Fruit fly (Drosophila melanogaster) whole organism, pupa: Measurements from ENCODE around the gene Gr93d.
A peak's percentile ranks its signal among the peaks of the same experiment; 100 is the strongest.

Experiments used
- CG10348 ChIP-seq: fragments of 200-800 bp; sonication (Bioruptor generic); IDR thresholded peaks from 2 replicates; pipeline ENCODE4 v1.3.6; 2022; ENCODE audit warnings: missing biosample characterization, missing genetic modification characterization
- CG12605 ChIP-seq: fragments of 200-800 bp; sonication (Bioruptor generic); IDR thresholded peaks from 2 replicates; pipeline ENCODE4 v1.3.6; 2022; ENCODE audit warnings: missing biosample characterization, missing genetic modification characterization
- CG13204 ChIP-seq: fragments of 200-800 bp; sonication (Bioruptor generic); optimal IDR thresholded peaks from 2 replicates; lab custom pipeline; 2018; ENCODE audit warnings: missing biosample characterization, mild to moderate bottlenecking, missing genetic modification characterization, moderate library complexity
- CG14655 ChIP-seq: fragments of 200-800 bp; sonication (Bioruptor generic); optimal IDR thresholded peaks from 3 replicates; lab custom pipeline; 2017; ENCODE audit warnings: mild to moderate bottlenecking, missing biosample characterization, missing genetic modification reagents, missing genetic modification characterization
- CG15710 ChIP-seq: fragments of 200-800 bp; sonication (Bioruptor generic); optimal IDR thresholded peaks from 2 replicates; lab custom pipeline; 2018; ENCODE audit warnings: missing biosample characterization, mild to moderate bottlenecking, missing genetic modification characterization, moderate library complexity
- CG17806 ChIP-seq: fragments of 200-800 bp; sonication (Bioruptor generic); optimal IDR thresholded peaks from 2 replicates; lab custom pipeline; 2018; ENCODE audit warnings: missing biosample characterization, mild to moderate bottlenecking, missing genetic modification characterization, moderate library complexity
- CG32121 ChIP-seq: fragments of 200-800 bp; sonication (Bioruptor generic); IDR thresholded peaks from 2 replicates; pipeline ENCODE4 v1.3.6; 2022; ENCODE audit warnings: missing biosample characterization, missing genetic modification characterization
- CG34367 ChIP-seq: fragments of 200-800 bp; sonication (Bioruptor generic); optimal IDR thresholded peaks from 2 replicates; lab custom pipeline; 2018; ENCODE audit warnings: missing biosample characterization, mild to moderate bottlenecking, missing genetic modification characterization
- CG4496 ChIP-seq: fragments of 200-800 bp; sonication (Bioruptor generic); IDR thresholded peaks from 3 replicates; pipeline ENCODE4 v1.3.6; 2022; ENCODE audit warnings: missing biosample characterization, missing genetic modification characterization
- CG8159 ChIP-seq: fragments of 200-800 bp; sonication (Bioruptor generic); optimal IDR thresholded peaks from 3 replicates; lab custom pipeline; 2018; ENCODE audit warnings: missing biosample characterization, mild to moderate bottlenecking, missing genetic modification characterization, moderate library complexity
- CG8301 ChIP-seq: fragments of 200-800 bp; sonication (Bioruptor generic); optimal IDR thresholded peaks from 2 replicates; lab custom pipeline; 2018; ENCODE audit warnings: missing biosample characterization, mild to moderate bottlenecking, missing genetic modification characterization
- CG9948 ChIP-seq: fragments of 200-800 bp; sonication (Bioruptor generic); optimal IDR thresholded peaks from 2 replicates; lab custom pipeline; 2018; ENCODE audit warnings: missing biosample characterization, mild to moderate bottlenecking, missing genetic modification characterization, moderate library complexity
- D1 ChIP-seq: fragments of 200-800 bp; sonication (Bioruptor generic); optimal IDR thresholded peaks from 2 replicates; lab custom pipeline; 2018; ENCODE audit warnings: missing biosample characterization, mild to moderate bottlenecking, missing genetic modification characterization, moderate library complexity
- EcR ChIP-seq: fragments of 200-800 bp; sonication (Bioruptor generic); optimal IDR thresholded peaks from 3 replicates; lab custom pipeline; 2019; ENCODE audit warnings: missing biosample characterization, missing genetic modification characterization, mild to moderate bottlenecking, moderate library complexity, missing genetic modification reagents
- Ets98B ChIP-seq: fragments of 200-800 bp; sonication (Bioruptor generic); IDR thresholded peaks from 2 replicates; pipeline ENCODE4 v1.3.6; 2022; ENCODE audit warnings: missing biosample characterization, missing genetic modification characterization
- Pif1A ChIP-seq: fragments of 200-800 bp; sonication (Bioruptor generic); optimal IDR thresholded peaks from 3 replicates; lab custom pipeline; 2016; ENCODE audit warnings: missing biosample characterization, missing genetic modification characterization
- Pif1B ChIP-seq: fragments of 200-800 bp; sonication (Bioruptor generic); optimal IDR thresholded peaks from 3 replicates; lab custom pipeline; 2016; ENCODE audit warnings: missing biosample characterization, missing genetic modification characterization
- Snoo ChIP-seq: fragments of 200-800 bp; sonication (Bioruptor generic); optimal IDR thresholded peaks from 3 replicates; lab custom pipeline; 2017; ENCODE audit warnings: missing biosample characterization, mild to moderate bottlenecking, missing genetic modification characterization, inconsistent platforms
- fd96Ca ChIP-seq: fragments of 200-800 bp; sonication (Bioruptor generic); IDR thresholded peaks from 3 replicates; pipeline ENCODE4 v1.3.6; 2022; ENCODE audit warnings: missing biosample characterization, missing genetic modification characterization
- gl ChIP-seq: fragments of 200-800 bp; sonication (Bioruptor generic); optimal IDR thresholded peaks from 2 replicates; lab custom pipeline; 2018; ENCODE audit warnings: missing biosample characterization, mild to moderate bottlenecking, missing genetic modification characterization
- rn ChIP-seq: fragments of 200-800 bp; sonication (Bioruptor generic); IDR thresholded peaks from 2 replicates; pipeline ENCODE4 v1.3.6; 2022; ENCODE audit warnings: missing biosample characterization, missing genetic modification characterization

Gene Gr93d

DNA sequence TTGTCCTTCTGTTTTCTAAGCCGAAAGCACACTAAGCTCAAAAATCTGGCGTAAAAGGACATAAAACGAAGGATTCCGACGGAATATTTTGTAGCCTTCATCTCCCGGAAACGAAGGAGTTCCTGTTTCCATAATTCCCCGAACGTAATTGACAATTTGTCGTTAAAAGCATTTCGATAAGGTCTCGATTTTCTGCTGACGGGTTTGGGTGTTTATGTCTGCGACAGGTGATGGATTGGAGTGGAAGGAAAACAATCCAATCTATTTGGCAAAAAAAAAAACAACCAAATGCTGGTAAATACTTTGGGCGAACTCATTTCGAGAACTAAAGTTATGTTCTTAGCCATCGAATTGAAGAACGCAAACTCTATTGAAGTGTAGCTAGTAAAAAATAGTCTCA is at the start of gene Gr93d:
TSS of gene Gr93d (minus strand) at position 101 of the 400 bp plus-strand sequence.
- TF ChIP-seq CG15710 (tag; lab: Kevin White, UChicago) = no peak
- TF ChIP-seq Ets98B (GFP tag; lab: Robert Waterston, UW) = no peak
- no peak for TF ChIP-seq EcR (GFP tag; lab: Kevin White, UChicago)
- TF ChIP-seq CG8159 = no peak
- TF ChIP-seq CG12605 (GFP tag; lab: Robert Waterston, UW) = no peak
- TF ChIP-seq gl (tag; lab: Kevin White, UChicago) = no peak
- TF ChIP-seq CG4496 (GFP tag; lab: Robert Waterston, UW) = no peak
- TF ChIP-seq rn (GFP tag; lab: Robert Waterston, UW) = no peak
- TF ChIP-seq CG34367 (tag; lab: Kevin White, UChicago) = no peak
- TF ChIP-seq D1 (tag; lab: Kevin White, UChicago) = no peak
- no peak for TF ChIP-seq Pif1B

DNA sequence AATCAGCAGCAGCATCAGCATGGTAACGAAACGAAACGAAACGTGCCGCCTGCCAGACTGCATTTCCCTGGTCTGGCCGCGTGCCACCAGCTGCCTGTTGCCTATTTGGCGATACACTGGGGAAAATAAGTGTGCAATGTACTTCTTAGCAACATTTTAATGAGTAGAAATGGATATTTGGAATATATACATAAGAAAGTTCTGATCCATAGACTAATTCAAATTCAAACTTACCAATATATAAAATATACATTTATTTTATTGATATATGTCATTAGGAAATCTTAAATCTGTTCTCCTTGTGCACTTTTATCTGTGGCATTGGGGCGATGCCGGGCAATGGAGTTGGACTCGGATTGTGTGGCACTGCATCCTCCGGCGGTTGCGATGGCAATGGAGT is 47.5 kb upstream of the Gr93d start:
- peak; percentile 87 for TF ChIP-seq CG9948 (tag; lab: Kevin White, UChicago)
- TF ChIP-seq CG14655 (GFP tag; lab: Kevin White, UChicago) = peak; percentile 93
- TF ChIP-seq D1 (tag; lab: Kevin White, UChicago) = peak; percentile 80
- TF ChIP-seq CG8159 = peak; percentile 85
- peak; percentile 85 for TF ChIP-seq CG17806
- 0 out of 2 replicates have a peak, but pooled peaks have one; percentile 29 for TF ChIP-seq CG10348 (GFP tag; lab: Robert Waterston, UW)
- peak; percentile 80 for TF ChIP-seq CG15710 (tag; lab: Kevin White, UChicago)
- TF ChIP-seq CG34367 (tag; lab: Kevin White, UChicago) = peak; percentile 78
- TF ChIP-seq rn (GFP tag; lab: Robert Waterston, UW) = peak; percentile 78
- TF ChIP-seq CG12605 (GFP tag; lab: Robert Waterston, UW) = peak; percentile 84
- TF ChIP-seq Snoo (tag; lab: Kevin White, UChicago) = peak; percentile 32
- TF ChIP-seq fd96Ca (GFP tag; lab: Robert Waterston, UW) = peak; percentile 68; the same call in 2 of the 3 replicates
- peak; percentile 81 for TF ChIP-seq Pif1A (GFP tag; lab: Kevin White, UChicago)
- peak; percentile 42 for TF ChIP-seq EcR (GFP tag; lab: Kevin White, UChicago)
- TF ChIP-seq CG8301 (tag; lab: Kevin White, UChicago) = peak; percentile 92
- peak; percentile 86 for TF ChIP-seq CG32121
- peak; percentile 90 for TF ChIP-seq CG4496 (GFP tag; lab: Robert Waterston, UW)
- peak; percentile 59 for TF ChIP-seq CG13204 (GFP tag; lab: Kevin White, UChicago)
- TF ChIP-seq Ets98B (GFP tag; lab: Robert Waterston, UW) = peak; percentile 85
- peak; percentile 72 for TF ChIP-seq Pif1B
- peak; percentile 62 for TF ChIP-seq gl (tag; lab: Kevin White, UChicago)

DNA sequence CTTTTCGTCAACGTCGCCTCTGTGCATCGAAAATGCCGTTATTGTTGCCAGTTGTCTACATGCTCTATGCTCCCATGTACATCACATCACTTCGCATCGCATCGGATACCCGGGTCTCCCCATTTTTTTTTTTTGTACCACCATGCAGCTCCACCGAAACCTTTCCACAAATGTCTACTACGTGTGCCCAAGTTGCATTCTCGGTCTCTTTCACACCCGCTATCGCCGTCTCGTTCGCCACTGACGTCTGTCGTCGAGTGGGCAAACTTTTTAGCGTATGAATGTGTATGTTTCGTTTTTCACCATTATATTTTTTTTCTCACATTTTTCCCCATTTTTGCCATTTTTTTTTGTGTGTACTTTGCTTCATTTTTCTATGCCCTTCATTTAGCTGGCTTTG is 46.0 kb upstream of the Gr93d start:
- peak; percentile 8 for TF ChIP-seq gl (tag; lab: Kevin White, UChicago)
- no peak for TF ChIP-seq CG14655 (GFP tag; lab: Kevin White, UChicago)
- TF ChIP-seq Ets98B (GFP tag; lab: Robert Waterston, UW) = no peak
- TF ChIP-seq CG13204 (GFP tag; lab: Kevin White, UChicago) = peak; percentile 51
- peak; percentile 11 for TF ChIP-seq Pif1B
- TF ChIP-seq D1 (tag; lab: Kevin White, UChicago) = no peak
- no peak for TF ChIP-seq EcR (GFP tag; lab: Kevin White, UChicago)
- TF ChIP-seq rn (GFP tag; lab: Robert Waterston, UW) = no peak
- TF ChIP-seq CG15710 (tag; lab: Kevin White, UChicago) = peak; percentile 2
- TF ChIP-seq CG9948 (tag; lab: Kevin White, UChicago) = no peak
- TF ChIP-seq CG8159 = no peak
- TF ChIP-seq Pif1A (GFP tag; lab: Kevin White, UChicago) = no peak
- no peak for TF ChIP-seq CG12605 (GFP tag; lab: Robert Waterston, UW)
- peak; percentile 40; the same call in 1 of the 3 replicates for TF ChIP-seq CG4496 (GFP tag; lab: Robert Waterston, UW)

DNA sequence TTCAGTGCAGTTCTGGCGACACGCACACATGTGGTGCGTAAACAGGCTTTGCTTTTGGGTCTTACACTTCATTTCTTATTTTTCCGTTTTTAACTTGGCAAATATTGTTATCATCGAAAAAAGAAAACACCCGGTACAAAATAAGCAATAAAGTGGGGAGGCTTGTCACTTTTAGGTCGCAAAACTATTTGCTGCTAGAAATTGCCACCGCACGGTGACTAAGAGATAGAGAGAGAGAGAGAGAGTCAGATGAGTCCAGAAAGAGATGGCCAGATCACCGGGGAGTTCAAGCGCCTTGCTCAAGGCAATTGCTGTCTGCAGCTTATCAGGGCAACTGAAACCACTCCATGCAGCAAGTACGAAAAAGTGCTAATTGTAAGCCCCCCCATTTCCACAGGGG is 44.3 kb upstream of the Gr93d start:
- no peak for TF ChIP-seq CG12605 (GFP tag; lab: Robert Waterston, UW)
- TF ChIP-seq CG13204 (GFP tag; lab: Kevin White, UChicago) = no peak
- TF ChIP-seq CG14655 (GFP tag; lab: Kevin White, UChicago) = peak; percentile 32
- no peak for TF ChIP-seq Ets98B (GFP tag; lab: Robert Waterston, UW)
- TF ChIP-seq fd96Ca (GFP tag; lab: Robert Waterston, UW) = no peak
- no peak for TF ChIP-seq CG9948 (tag; lab: Kevin White, UChicago)
- TF ChIP-seq gl (tag; lab: Kevin White, UChicago) = no peak
- no peak; the same call in 2 of the 3 replicates for TF ChIP-seq CG4496 (GFP tag; lab: Robert Waterston, UW)
- TF ChIP-seq CG15710 (tag; lab: Kevin White, UChicago) = no peak
- 0 out of 2 replicates have a peak, but pooled peaks have one; percentile 16 for TF ChIP-seq rn (GFP tag; lab: Robert Waterston, UW)
- no peak for TF ChIP-seq Snoo (tag; lab: Kevin White, UChicago)
- TF ChIP-seq EcR (GFP tag; lab: Kevin White, UChicago) = peak; percentile 89

DNA sequence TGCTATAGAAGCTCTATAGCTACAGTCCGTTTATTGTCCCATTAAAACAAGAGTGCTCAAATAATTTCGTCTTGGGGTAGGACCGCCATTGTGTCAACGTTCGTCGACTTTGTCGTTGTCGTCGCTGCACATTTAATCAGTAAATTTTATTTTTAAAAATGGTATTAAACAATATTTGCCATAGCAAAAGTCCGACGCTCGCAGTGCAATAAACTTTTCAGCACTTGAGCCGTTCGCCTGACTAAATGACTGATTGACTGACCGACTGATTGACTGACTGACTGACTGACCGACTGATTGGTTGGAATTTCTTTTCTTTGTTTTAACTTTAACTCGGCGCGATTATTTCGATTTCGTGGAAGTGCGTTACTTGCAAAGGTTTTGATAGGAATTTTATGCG is 43.5 kb upstream of the Gr93d start:
- peak; percentile 96 for TF ChIP-seq EcR (GFP tag; lab: Kevin White, UChicago)
- TF ChIP-seq CG34367 (tag; lab: Kevin White, UChicago) = no peak
- TF ChIP-seq CG13204 (GFP tag; lab: Kevin White, UChicago) = peak; percentile 0
- TF ChIP-seq, all 21 proteins: peak for 2
